Fruit fly (Drosophila melanogaster) whole organism, prepupa: Measurements from ENCODE around the gene CG4822.
A peak's percentile ranks its signal among the peaks of the same experiment; 100 is the strongest.

ENCODE experiments used
- Blimp-1 ChIP-seq: fragments of 200-800 bp; sonication (Bioruptor generic); optimal IDR thresholded peaks from 3 replicates; lab custom pipeline; 2017; ENCODE audit warnings: missing biosample characterization, missing genetic modification characterization, mild to moderate bottlenecking, moderate library complexity, missing genetic modification reagents
- CG10669 ChIP-seq: fragments of 200-800 bp; sonication (Bioruptor generic); optimal IDR thresholded peaks from 3 replicates; lab custom pipeline; 2018; ENCODE audit warnings: missing biosample characterization, mild to moderate bottlenecking, missing genetic modification characterization, moderate library complexity
- CG11294 ChIP-seq: fragments of 200-800 bp; sonication (Bioruptor generic); IDR thresholded peaks from 2 replicates; pipeline ENCODE4 v1.3.6; 2022; ENCODE audit warnings: missing biosample characterization, missing genetic modification characterization
- CG11762 ChIP-seq: fragments of 200-800 bp; sonication (Bioruptor generic); optimal IDR thresholded peaks from 3 replicates; lab custom pipeline; 2016; ENCODE audit warnings: missing biosample characterization, missing genetic modification characterization; ENCODE audit not compliant: insufficient read depth
- CG11902 ChIP-seq: fragments of 200-800 bp; sonication (Bioruptor generic); optimal IDR thresholded peaks from 3 replicates; lab custom pipeline; 2016; ENCODE audit warnings: missing biosample characterization, missing genetic modification characterization
- CG3032 ChIP-seq: fragments of 200-800 bp; optimal IDR thresholded peaks from 2 replicates; lab custom pipeline; 2019; ENCODE audit warnings: missing biosample characterization, mild to moderate bottlenecking, missing genetic modification characterization, moderate library complexity
- CG34406 ChIP-seq: fragments of 200-800 bp; sonication (Bioruptor generic); optimal IDR thresholded peaks from 3 replicates; lab custom pipeline; 2016; ENCODE audit warnings: missing biosample characterization, missing genetic modification characterization
- CG3919 ChIP-seq: fragments of 200-800 bp; sonication (Bioruptor generic); optimal IDR thresholded peaks from 3 replicates; lab custom pipeline; 2016; ENCODE audit warnings: missing biosample characterization, missing genetic modification characterization
- CG4318 ChIP-seq: fragments of 200-800 bp; sonication (Bioruptor generic); optimal IDR thresholded peaks from 3 replicates; lab custom pipeline; 2017; ENCODE audit warnings: missing biosample characterization, mild to moderate bottlenecking, missing genetic modification characterization
- CG6163 ChIP-seq: fragments of 200-800 bp; sonication (Bioruptor generic); IDR thresholded peaks from 3 replicates; pipeline ENCODE4 v1.3.6; 2022; ENCODE audit warnings: missing biosample characterization, missing genetic modification characterization
- CG6276 ChIP-seq: fragments of 200-800 bp; sonication (Bioruptor generic); optimal IDR thresholded peaks from 2 replicates; lab custom pipeline; 2017; ENCODE audit warnings: missing biosample characterization, mild to moderate bottlenecking, missing genetic modification characterization
- CG6854 ChIP-seq: fragments of 200-800 bp; sonication (Bioruptor generic); optimal IDR thresholded peaks from 2 replicates; lab custom pipeline; 2017; ENCODE audit warnings: missing biosample characterization, mild to moderate bottlenecking, missing genetic modification characterization
- CG7368 ChIP-seq: fragments of 200-800 bp; sonication (Bioruptor generic); optimal IDR thresholded peaks from 3 replicates; lab custom pipeline; 2016; ENCODE audit warnings: missing biosample characterization, missing genetic modification characterization
- CG8119 ChIP-seq: fragments of 200-800 bp; sonication (Bioruptor generic); IDR thresholded peaks from 3 replicates; pipeline ENCODE4 v1.3.6; 2022; ENCODE audit warnings: missing biosample characterization, missing genetic modification characterization
- CG8632 ChIP-seq: fragments of 200-800 bp; sonication (Bioruptor generic); optimal IDR thresholded peaks from 3 replicates; lab custom pipeline; 2016; ENCODE audit warnings: missing biosample characterization, missing genetic modification characterization
- CG9139 ChIP-seq: fragments of 200-800 bp; sonication (Bioruptor generic); optimal IDR thresholded peaks from 3 replicates; lab custom pipeline; 2017; ENCODE audit warnings: missing biosample characterization, mild to moderate bottlenecking, missing genetic modification characterization
- Eip75B ChIP-seq: fragments of 200-800 bp; sonication (Bioruptor generic); optimal IDR thresholded peaks from 3 replicates; lab custom pipeline; 2016; ENCODE audit warnings: missing biosample characterization, missing genetic modification characterization
- Eip78C ChIP-seq: fragments of 200-800 bp; sonication (Bioruptor generic); peaks from one replicate; lab custom pipeline; 2016; ENCODE audit warnings: missing biosample characterization, missing genetic modification characterization
- Eip93F ChIP-seq: fragments of 200-800 bp; sonication (Bioruptor generic); optimal IDR thresholded peaks from 2 replicates; lab custom pipeline; 2016; ENCODE audit warnings: missing biosample characterization, mild to moderate bottlenecking, missing genetic modification characterization
- Ets21C ChIP-seq: fragments of 200-800 bp; sonication (Bioruptor generic); optimal IDR thresholded peaks from 3 replicates; lab custom pipeline; 2016; ENCODE audit warnings: missing biosample characterization, missing genetic modification characterization
- Ets96B ChIP-seq: fragments of 200-800 bp; optimal IDR thresholded peaks from 2 replicates; lab custom pipeline; 2019; ENCODE audit warnings: missing biosample characterization, mild to moderate bottlenecking, missing genetic modification characterization, moderate library complexity
- Gug ChIP-seq: fragments of 200-800 bp; sonication (Bioruptor generic); IDR thresholded peaks from 2 replicates; pipeline ENCODE4 v1.3.6; 2022; ENCODE audit warnings: missing biosample characterization, missing genetic modification characterization
- Hr38 ChIP-seq: sonication (Bioruptor generic); optimal IDR thresholded peaks from 2 replicates; lab custom pipeline; 2016; ENCODE audit warnings: missing biosample characterization, missing genetic modification characterization
- Hr39 ChIP-seq: fragments of 200-800 bp; sonication (Bioruptor generic); optimal IDR thresholded peaks from 2 replicates; lab custom pipeline; 2016; ENCODE audit warnings: missing biosample characterization, missing genetic modification characterization
- Lpt ChIP-seq: fragments of 200-800 bp; sonication (Bioruptor generic); optimal IDR thresholded peaks from 3 replicates; lab custom pipeline; 2016; ENCODE audit warnings: missing biosample characterization, missing genetic modification characterization
- OdsH ChIP-seq: fragments of 200-800 bp; sonication (Bioruptor generic); optimal IDR thresholded peaks from 3 replicates; lab custom pipeline; 2016; ENCODE audit warnings: missing biosample characterization, missing genetic modification characterization
- Smox ChIP-seq: fragments of 200-800 bp; sonication (Bioruptor generic); optimal IDR thresholded peaks from 3 replicates; lab custom pipeline; 2016; ENCODE audit warnings: missing biosample characterization, missing genetic modification characterization
- Sox102F ChIP-seq: fragments of 200-800 bp; sonication (Bioruptor generic); optimal IDR thresholded peaks from 2 replicates; lab custom pipeline; 2016; ENCODE audit warnings: missing biosample characterization, mild to moderate bottlenecking, missing genetic modification characterization
- Sox14 ChIP-seq: fragments of 200-800 bp; sonication (Bioruptor generic); optimal IDR thresholded peaks from 3 replicates; lab custom pipeline; 2016; ENCODE audit warnings: missing biosample characterization, missing genetic modification characterization
- achi ChIP-seq: fragments of 200-800 bp; sonication (Bioruptor generic); optimal IDR thresholded peaks from 3 replicates; lab custom pipeline; 2016; ENCODE audit warnings: missing biosample characterization, missing genetic modification characterization
- acj6 ChIP-seq: fragments of 200-800 bp; sonication (Bioruptor generic); optimal IDR thresholded peaks from 3 replicates; lab custom pipeline; 2016; ENCODE audit warnings: missing biosample characterization, missing genetic modification characterization
- cyc ChIP-seq: fragments of 200-800 bp; sonication (Bioruptor generic); optimal IDR thresholded peaks from 3 replicates; lab custom pipeline; 2016; ENCODE audit warnings: missing biosample characterization, missing genetic modification characterization
- dac ChIP-seq: fragments of 200-800 bp; sonication (Bioruptor generic); optimal IDR thresholded peaks from 2 replicates; lab custom pipeline; 2017; ENCODE audit warnings: missing biosample characterization, mild to moderate bottlenecking, missing genetic modification characterization
- dsx ChIP-seq: fragments of 200-800 bp; optimal IDR thresholded peaks from 3 replicates; lab custom pipeline; 2019; ENCODE audit warnings: missing biosample characterization, mild to moderate bottlenecking, missing genetic modification characterization, moderate library complexity; ENCODE audit not compliant: poor library complexity, severe bottlenecking
- eg ChIP-seq: fragments of 200-800 bp; sonication (Bioruptor generic); IDR thresholded peaks from 3 replicates; pipeline ENCODE4 v1.3.6; 2022; ENCODE audit warnings: missing biosample characterization, missing genetic modification characterization
- fd59A ChIP-seq: fragments of 200-800 bp; sonication (Bioruptor generic); optimal IDR thresholded peaks from 2 replicates; lab custom pipeline; 2017; ENCODE audit warnings: missing biosample characterization, mild to moderate bottlenecking, missing genetic modification characterization, missing genetic modification reagents
- fkh ChIP-seq: fragments of 200-800 bp; sonication (Bioruptor generic); optimal IDR thresholded peaks from 3 replicates; lab custom pipeline; 2017; ENCODE audit warnings: missing biosample characterization, mild to moderate bottlenecking, missing genetic modification characterization, moderate library complexity
- lz ChIP-seq: fragments of 200-800 bp; sonication (Bioruptor generic); optimal IDR thresholded peaks from 3 replicates; lab custom pipeline; 2016; ENCODE audit warnings: missing biosample characterization, missing genetic modification characterization
- pdm3 ChIP-seq: fragments of 200-800 bp; sonication (Bioruptor generic); optimal IDR thresholded peaks from 3 replicates; lab custom pipeline; 2016; ENCODE audit warnings: missing biosample characterization, missing genetic modification characterization
- salr ChIP-seq, 2 experiments: fragments of 200-800 bp; sonication (Bioruptor generic); optimal IDR thresholded peaks; 3 replicates each; lab custom pipeline; 2016 to 2018; ENCODE audit warnings: missing biosample characterization in 2 of 2, missing genetic modification characterization in 2 of 2, mild to moderate bottlenecking in 1 of 2
- ss ChIP-seq, 2 experiments: fragments of 200-800 bp; sonication (Bioruptor generic); optimal IDR thresholded peaks; 2 replicates in 1 of 2; 3 replicates in 1 of 2; lab custom pipeline; 2017 to 2018; ENCODE audit warnings: mild to moderate bottlenecking in 2 of 2, missing biosample characterization in 2 of 2, missing genetic modification characterization in 2 of 2, moderate library complexity in 1 of 2
- svp ChIP-seq: fragments of 200-800 bp; sonication (Bioruptor generic); peaks from one replicate; lab custom pipeline; 2016; ENCODE audit warnings: missing biosample characterization, missing genetic modification characterization
- topi ChIP-seq: fragments of 200-800 bp; sonication (Bioruptor generic); optimal IDR thresholded peaks from 3 replicates; lab custom pipeline; 2016; ENCODE audit warnings: missing biosample characterization, missing genetic modification characterization
- vri ChIP-seq: fragments of 200-800 bp; sonication (Bioruptor generic); optimal IDR thresholded peaks from 3 replicates; lab custom pipeline; 2016; ENCODE audit warnings: missing biosample characterization, mild to moderate bottlenecking, missing genetic modification characterization

The CG4822 gene

dm6 chr2L:158649-159257 is 37.2 kb upstream of the CG4822 start, which contains the start of the genes CG33635 and spen (continued):
- no peak for TF ChIP-seq pdm3
- TF ChIP-seq CG11902 (GFP tag; lab: Kevin White, UChicago), result no peak
- TF ChIP-seq ss (GFP tag; optimal IDR thresholded peaks at IDR 0.05; lab: Kevin White, UChicago), result peak; percentile 13 to 48
- TF ChIP-seq salr (GFP tag; optimal IDR thresholded peaks at IDR 0.05; lab: Kevin White, UChicago), result peak in 1 of 2 experiments; percentile 14
- TF ChIP-seq CG3032, result no peak
- peak; percentile 35 for TF ChIP-seq topi (GFP tag; lab: Kevin White, UChicago)
- TF ChIP-seq achi (GFP tag; lab: Kevin White, UChicago), result no peak
- peak; percentile 59 for TF ChIP-seq CG3919
- peak; percentile 1 for TF ChIP-seq CG7368 (GFP tag; lab: Kevin White, UChicago)
- peak; percentile 34 for TF ChIP-seq Eip75B
- TF ChIP-seq Ets96B, result peak; percentile 37
- no peak for TF ChIP-seq Lpt (GFP tag; lab: Kevin White, UChicago)
- no peak for TF ChIP-seq CG6276
- no peak for TF ChIP-seq dac
- peak; percentile 20 for TF ChIP-seq CG11762
- no peak for TF ChIP-seq Ets21C (GFP tag; lab: Kevin White, UChicago)
- TF ChIP-seq vri, result peak; percentile 82
- TF ChIP-seq CG8119 (GFP tag; lab: Robert Waterston, UW), result no peak
- TF ChIP-seq CG6163 (GFP tag; lab: Robert Waterston, UW), result no peak
- no peak for TF ChIP-seq Hr39
- no peak for TF ChIP-seq Gug (GFP tag; lab: Robert Waterston, UW)
- no peak for TF ChIP-seq CG10669 (GFP tag; lab: Kevin White, UChicago)
- no peak for TF ChIP-seq OdsH
- peak; percentile 62 for TF ChIP-seq Sox14 (GFP tag; lab: Kevin White, UChicago)
- TF ChIP-seq Blimp-1 (GFP tag; lab: Kevin White, UChicago), result no peak
- peak; percentile 84 for TF ChIP-seq Eip78C (GFP tag; lab: Kevin White, UChicago)
- no peak for TF ChIP-seq acj6 (GFP tag; lab: Kevin White, UChicago)
- no peak for TF ChIP-seq fd59A
- no peak for TF ChIP-seq CG4318
- TF ChIP-seq Sox102F, result no peak
- TF ChIP-seq Hr38 (GFP tag; lab: Kevin White, UChicago), result no peak
- no peak for TF ChIP-seq CG11294 (GFP tag; lab: Robert Waterston, UW)
- no peak for TF ChIP-seq Smox (GFP tag; lab: Kevin White, UChicago)

dm6 chr2L:155994-156393 is 34.4 kb upstream of the CG4822 start, which contains the start of gene CG3436:
CG3436 (plus strand) TSS chr2L:156029.
- TF ChIP-seq fd59A (no peak), Sox14 (GFP tag; lab: Kevin White, UChicago) (peak; percentile 100), CG8632 (GFP tag; lab: Kevin White, UChicago) (no peak), cyc (GFP tag; lab: Kevin White, UChicago) (no peak), fkh (GFP tag; lab: Kevin White, UChicago) (peak; percentile 34), CG3032 (peak; percentile 2), CG6854 (GFP tag; lab: Kevin White, UChicago) (peak; percentile 32), Eip78C (GFP tag; lab: Kevin White, UChicago) (peak; percentile 59), Gug (GFP tag; lab: Robert Waterston, UW) (no peak), OdsH (no peak)

dm6 chr2L:155215-155712 is 33.7 kb upstream of the CG4822 start, which contains the start of gene Pus10:
Pus10 (minus strand) TSS chr2L:155305.
- TF ChIP-seq achi (GFP tag; lab: Kevin White, UChicago), result no peak
- TF ChIP-seq ss (GFP tag; optimal IDR thresholded peaks at IDR 0.05; lab: Kevin White, UChicago), result no peak
- TF ChIP-seq eg, result no peak
- TF ChIP-seq vri, result peak; percentile 96
- peak; percentile 23 for TF ChIP-seq CG6854 (GFP tag; lab: Kevin White, UChicago)
- no peak for TF ChIP-seq OdsH
- no peak for TF ChIP-seq Hr39
- no peak for TF ChIP-seq svp
- no peak for TF ChIP-seq Eip93F (GFP tag; lab: Kevin White, UChicago)
- TF ChIP-seq dsx (GFP tag; lab: Kevin White, UChicago), result no peak
- TF ChIP-seq Lpt (GFP tag; lab: Kevin White, UChicago), result no peak
- TF ChIP-seq acj6 (GFP tag; lab: Kevin White, UChicago), result no peak
- no peak for TF ChIP-seq CG3919
- TF ChIP-seq CG9139 (GFP tag; lab: Kevin White, UChicago), result no peak
- no peak for TF ChIP-seq Sox14 (GFP tag; lab: Kevin White, UChicago)
- TF ChIP-seq lz, result no peak
- TF ChIP-seq CG34406 (GFP tag; lab: Kevin White, UChicago), result no peak
- TF ChIP-seq Eip78C (GFP tag; lab: Kevin White, UChicago), result peak; percentile 51
- no peak for TF ChIP-seq Gug (GFP tag; lab: Robert Waterston, UW)
- no peak for TF ChIP-seq dac
